Worm (Caenorhabditis elegans) whole organism, L3 larva: ENCODE data around the gene elof-1.
"Not testable (repeated sequence)": the region's sequence is repeated elsewhere in the genome, so short reads cannot be mapped to it uniquely, and the experiment has no call there.

Experiments used
- R02D3.7 ChIP-seq: fragments of 150-350 bp; optimal IDR thresholded peaks from 2 replicates; lab custom pipeline; 2014; ENCODE audit warnings: missing biosample characterization, missing genetic modification characterization
- ZK546.5 ChIP-seq: sonication (generic microtip); optimal IDR thresholded peaks from 2 replicates; lab custom pipeline; 2017; ENCODE audit warnings: missing biosample characterization, missing genetic modification characterization
- aly-2 ChIP-seq: fragments of 150-350 bp; optimal IDR thresholded peaks from 2 replicates; lab custom pipeline; 2014; ENCODE audit warnings: missing biosample characterization, missing genetic modification characterization
- ama-1 ChIP-seq: fragments of 150-350 bp; optimal IDR thresholded peaks from 2 replicates; lab custom pipeline; 2018
- ceh-28 ChIP-seq: fragments of 150-350 bp; optimal IDR thresholded peaks from 2 replicates; lab custom pipeline; 2014; ENCODE audit warnings: missing biosample characterization, missing genetic modification reagents, missing genetic modification characterization
- ceh-82 ChIP-seq: fragments of 150-350 bp; optimal IDR thresholded peaks from 2 replicates; lab custom pipeline; 2014; ENCODE audit warnings: missing biosample characterization, missing genetic modification characterization
- ceh-9 ChIP-seq: sonication (generic microtip); optimal IDR thresholded peaks from 2 replicates; lab custom pipeline; 2018; ENCODE audit warnings: missing biosample characterization, missing genetic modification characterization
- daf-12 ChIP-seq: fragments of 150-350 bp; optimal IDR thresholded peaks from 2 replicates; lab custom pipeline; 2014; ENCODE audit warnings: missing biosample characterization, missing genetic modification reagents, missing genetic modification characterization
- egl-27 ChIP-seq: sonication (generic microtip); optimal IDR thresholded peaks from 4 replicates; lab custom pipeline; 2017; ENCODE audit warnings: missing biosample characterization, missing genetic modification reagents, missing genetic modification characterization
- egl-5 ChIP-seq: fragments of 150-350 bp; optimal IDR thresholded peaks from 2 replicates; lab custom pipeline; 2017; ENCODE audit warnings: missing biosample characterization, missing genetic modification reagents, missing genetic modification characterization, inconsistent platforms
- elt-1 ChIP-seq: fragments of 150-350 bp; optimal IDR thresholded peaks from 2 replicates; lab custom pipeline; 2014; ENCODE audit warnings: missing biosample characterization, missing genetic modification characterization
- elt-2 ChIP-seq: sonication (generic microtip); optimal IDR thresholded peaks from 2 replicates; lab custom pipeline; 2016; ENCODE audit warnings: missing genetic modification reagents, mild to moderate bottlenecking, missing genetic modification characterization, missing compliant biosample characterization
- elt-3 ChIP-seq, 3 experiments: fragments of 150-350 bp in 1 of 3; sonication (generic microtip) in 2 of 3; optimal IDR thresholded peaks; 2 replicates in 2 of 3; 4 replicates in 1 of 3; lab custom pipeline; 2014 to 2017; ENCODE audit warnings: missing biosample characterization in 3 of 3, missing genetic modification characterization in 3 of 3
- eor-1 ChIP-seq, 2 experiments: fragments of 150-350 bp; optimal IDR thresholded peaks; 2 replicates each; lab custom pipeline; 2014 to 2018; ENCODE audit warnings: missing biosample characterization in 2 of 2, missing genetic modification characterization in 2 of 2
- fkh-10 ChIP-seq: sonication (generic microtip); optimal IDR thresholded peaks from 2 replicates; lab custom pipeline; 2017; ENCODE audit warnings: missing biosample characterization, missing genetic modification reagents, missing genetic modification characterization
- fkh-2 ChIP-seq: fragments of 150-350 bp; optimal IDR thresholded peaks from 2 replicates; lab custom pipeline; 2014; ENCODE audit warnings: missing biosample characterization, missing genetic modification reagents, missing genetic modification characterization
- fos-1 ChIP-seq: fragments of 150-350 bp; optimal IDR thresholded peaks from 2 replicates; lab custom pipeline; 2014; ENCODE audit warnings: missing biosample characterization, missing genetic modification characterization
- hmg-11 ChIP-seq: sonication (generic microtip); optimal IDR thresholded peaks from 2 replicates; lab custom pipeline; 2016; ENCODE audit warnings: missing genetic modification characterization, missing compliant biosample characterization
- jun-1 ChIP-seq: fragments of 150-350 bp; optimal IDR thresholded peaks from 2 replicates; lab custom pipeline; 2014; ENCODE audit warnings: missing biosample characterization, missing genetic modification reagents, missing genetic modification characterization
- lin-39 ChIP-seq: fragments of 150-350 bp; optimal IDR thresholded peaks from 2 replicates; lab custom pipeline; 2018; ENCODE audit warnings: missing biosample characterization, missing genetic modification reagents, missing genetic modification characterization
- lsy-12 ChIP-seq: sonication (generic microtip); optimal IDR thresholded peaks from 2 replicates; lab custom pipeline; 2016; ENCODE audit warnings: mild to moderate bottlenecking, missing genetic modification characterization, missing compliant biosample characterization
- mdl-1 ChIP-seq: fragments of 150-350 bp; optimal IDR thresholded peaks from 2 replicates; lab custom pipeline; 2014; ENCODE audit warnings: missing biosample characterization, missing genetic modification characterization
- mml-1 ChIP-seq: fragments of 150-350 bp; sonication (generic microtip); optimal IDR thresholded peaks from 3 replicates; lab custom pipeline; 2014; ENCODE audit warnings: missing biosample characterization, missing genetic modification characterization
- nfya-1 ChIP-seq: sonication (generic microtip); optimal IDR thresholded peaks from 2 replicates; lab custom pipeline; 2017; ENCODE audit warnings: missing genetic modification characterization, mild to moderate bottlenecking, missing compliant biosample characterization, antibody characterized with exemption, moderate library complexity; ENCODE audit not compliant: insufficient read depth
- nhr-11 ChIP-seq: fragments of 150-350 bp; optimal IDR thresholded peaks from 2 replicates; lab custom pipeline; 2014; ENCODE audit warnings: missing biosample characterization, missing genetic modification characterization
- nhr-12 ChIP-seq: fragments of 150-350 bp; optimal IDR thresholded peaks from 2 replicates; lab custom pipeline; 2014; ENCODE audit warnings: missing biosample characterization, missing genetic modification characterization
- nhr-25 ChIP-seq: sonication (generic microtip); optimal IDR thresholded peaks from 2 replicates; lab custom pipeline; 2017; ENCODE audit warnings: missing biosample characterization, missing genetic modification characterization
- nhr-28 ChIP-seq: fragments of 150-350 bp; optimal IDR thresholded peaks from 2 replicates; lab custom pipeline; 2014; ENCODE audit warnings: missing biosample characterization, missing genetic modification characterization
- nhr-67 ChIP-seq: fragments of 150-350 bp; optimal IDR thresholded peaks from 2 replicates; lab custom pipeline; 2014; ENCODE audit warnings: missing biosample characterization, missing genetic modification characterization
- nhr-76 ChIP-seq: fragments of 150-350 bp; sonication (generic microtip); optimal IDR thresholded peaks from 5 replicates; lab custom pipeline; 2014; ENCODE audit warnings: missing biosample characterization, missing genetic modification characterization
- nhr-77 ChIP-seq: fragments of 150-350 bp; optimal IDR thresholded peaks from 2 replicates; lab custom pipeline; 2014; ENCODE audit warnings: missing biosample characterization, missing genetic modification characterization
- sea-2 ChIP-seq: fragments of 150-350 bp; sonication (generic microtip); optimal IDR thresholded peaks from 4 replicates; lab custom pipeline; 2014; ENCODE audit warnings: missing biosample characterization, missing genetic modification reagents, missing genetic modification characterization
- skn-1 ChIP-seq: fragments of 150-350 bp; optimal IDR thresholded peaks from 2 replicates; lab custom pipeline; 2014; ENCODE audit warnings: missing biosample characterization, missing genetic modification characterization
- snpc-4 ChIP-seq: fragments of 150-350 bp; optimal IDR thresholded peaks from 2 replicates; lab custom pipeline; 2014; ENCODE audit warnings: missing biosample characterization, missing genetic modification characterization
- tbx-2 ChIP-seq: sonication (generic microtip); optimal IDR thresholded peaks from 2 replicates; lab custom pipeline; 2016; ENCODE audit warnings: mild to moderate bottlenecking, missing genetic modification characterization, missing compliant biosample characterization
- unc-62 ChIP-seq: fragments of 150-350 bp; sonication (generic microtip); optimal IDR thresholded peaks from 4 replicates; lab custom pipeline; 2014; ENCODE audit warnings: missing biosample characterization, missing genetic modification reagents, missing genetic modification characterization
- ztf-11 ChIP-seq: fragments of 150-350 bp; optimal IDR thresholded peaks from 2 replicates; lab custom pipeline; 2014; ENCODE audit warnings: missing biosample characterization, missing genetic modification characterization
- ztf-4 ChIP-seq: fragments of 150-350 bp; optimal IDR thresholded peaks from 2 replicates; lab custom pipeline; 2014; ENCODE audit warnings: missing biosample characterization, missing genetic modification characterization

Gene elof-1

DNA sequence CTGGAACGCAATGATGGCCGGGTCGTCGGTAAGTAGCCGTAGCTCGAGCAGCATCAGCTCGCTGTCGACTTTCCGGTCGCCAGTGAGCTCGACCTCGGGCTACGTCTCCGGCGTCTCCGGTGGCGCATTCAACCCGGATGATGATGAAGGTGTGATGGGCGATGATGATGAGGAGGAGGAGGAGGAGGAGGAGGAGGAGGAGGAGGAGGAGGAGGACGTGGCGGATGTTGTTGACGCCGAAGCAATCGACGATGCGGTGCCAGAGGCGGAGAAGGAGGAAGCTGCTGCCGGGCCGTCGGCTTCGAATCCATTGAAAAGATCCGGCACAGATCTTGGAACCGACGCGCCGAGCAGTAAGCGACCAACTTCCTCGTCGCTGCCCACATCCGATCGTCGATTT lies 30.3 kb upstream of the elof-1 start:
- no peak for TF ChIP-seq mdl-1
- no peak for TF ChIP-seq ZK546.5 (tag; lab: Kevin White, UChicago)
- no peak for TF ChIP-seq nhr-76 (tag; lab: Kevin White, UChicago)
- no peak for TF ChIP-seq fkh-2 (tag; lab: Kevin White, UChicago)
- TF ChIP-seq nhr-77 (tag; lab: Kevin White, UChicago): no peak
- TF ChIP-seq tbx-2 (tag; lab: Kevin White, UChicago): no peak
- TF ChIP-seq ama-1 (lab: Kevin White, UChicago): no peak
- no peak for TF ChIP-seq fkh-10
- TF ChIP-seq nfya-1 (tag; lab: Kevin White, UChicago): no peak
- TF ChIP-seq elt-2 (tag; lab: Kevin White, UChicago): no peak
- no peak for TF ChIP-seq egl-5
- TF ChIP-seq mml-1 (tag; lab: Kevin White, UChicago): no peak
- TF ChIP-seq fos-1 (tag; lab: Kevin White, UChicago): no peak
- TF ChIP-seq jun-1: no peak

DNA sequence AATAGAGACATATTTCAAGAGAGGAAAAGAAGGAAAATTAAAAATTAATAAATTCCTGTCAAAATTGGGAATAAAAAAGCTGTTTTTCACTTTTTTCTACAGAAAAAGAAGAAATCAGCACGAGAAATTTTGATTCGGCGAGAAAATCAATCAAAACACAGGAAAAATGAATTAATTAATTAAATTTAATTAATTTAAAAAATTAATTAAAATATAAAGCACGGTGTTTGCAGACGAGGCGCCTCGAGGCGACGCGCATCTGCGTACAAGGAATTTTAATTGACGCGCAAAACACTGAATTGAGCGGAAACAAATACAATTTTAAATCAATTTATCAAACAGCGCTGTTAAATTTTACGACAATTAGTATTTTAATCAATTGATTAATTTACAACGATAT lies 28.3 kb upstream of the elof-1 start:
- TF ChIP-seq tbx-2 (tag; lab: Kevin White, UChicago) (no peak), ceh-28 (tag; lab: Kevin White, UChicago) (no peak), elt-1 (no peak), snpc-4 (tag; lab: Kevin White, UChicago) (no peak), nhr-11 (tag; lab: Kevin White, UChicago) (no peak), ZK546.5 (tag; lab: Kevin White, UChicago) (no peak)

DNA sequence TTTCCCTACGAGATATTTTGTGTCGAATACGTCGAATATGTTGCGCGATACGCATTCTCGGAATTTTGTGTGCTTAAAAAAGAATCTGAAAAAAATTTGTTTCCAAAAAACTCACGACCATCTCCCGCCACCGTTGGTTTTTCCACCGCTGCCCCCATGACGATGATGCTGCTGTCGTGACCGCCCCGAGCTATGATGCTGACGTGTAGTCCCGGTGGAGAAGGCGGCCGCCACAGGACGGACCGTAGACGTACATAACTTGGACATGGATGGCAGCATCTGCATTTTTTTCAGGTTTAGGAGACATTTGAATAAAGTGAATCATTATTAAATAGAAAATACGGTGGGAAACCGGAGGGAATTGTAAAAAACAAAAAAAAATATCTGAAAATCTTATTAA lies 5.4 kb upstream of the elof-1 start, which contains the start of gene ddl-3:
Gene ddl-3 (minus strand): TSS at position 289 of the 400 bp plus-strand sequence.
- TF ChIP-seq nhr-28, ZK546.5, daf-12 (tag; lab: Kevin White, UChicago): not testable (repeated sequence)

DNA sequence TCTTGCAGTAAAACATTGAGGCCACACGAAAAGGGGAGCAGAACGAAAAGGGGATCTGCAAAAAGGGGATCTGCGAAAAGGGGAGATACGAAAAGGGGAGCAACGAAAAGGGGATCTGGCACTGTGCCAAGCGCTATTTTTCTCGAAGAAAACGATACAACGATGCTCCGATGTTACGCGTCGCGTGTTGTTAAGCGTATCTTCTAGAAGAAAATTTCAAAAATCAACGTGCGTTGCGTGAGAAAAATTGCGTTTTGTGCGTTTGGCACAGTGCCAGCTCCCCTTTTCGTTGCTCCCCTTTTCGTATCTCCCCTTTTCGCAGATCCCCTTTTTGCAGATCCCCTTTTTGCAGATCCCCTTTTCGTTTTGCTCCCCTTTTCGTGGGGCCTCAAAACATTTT lies 3.3 kb upstream of the elof-1 start, which contains the start of gene Y54G11A.9:
Gene Y54G11A.9 (minus strand): TSS at position 196 of the 400 bp plus-strand sequence.
- not testable (repeated sequence) for TF ChIP-seq nhr-76 (tag; lab: Kevin White, UChicago); daf-12 (tag; lab: Kevin White, UChicago); eor-1 (tag; optimal IDR thresholded peaks at IDR 0.05; lab: Kevin White, UChicago)

DNA sequence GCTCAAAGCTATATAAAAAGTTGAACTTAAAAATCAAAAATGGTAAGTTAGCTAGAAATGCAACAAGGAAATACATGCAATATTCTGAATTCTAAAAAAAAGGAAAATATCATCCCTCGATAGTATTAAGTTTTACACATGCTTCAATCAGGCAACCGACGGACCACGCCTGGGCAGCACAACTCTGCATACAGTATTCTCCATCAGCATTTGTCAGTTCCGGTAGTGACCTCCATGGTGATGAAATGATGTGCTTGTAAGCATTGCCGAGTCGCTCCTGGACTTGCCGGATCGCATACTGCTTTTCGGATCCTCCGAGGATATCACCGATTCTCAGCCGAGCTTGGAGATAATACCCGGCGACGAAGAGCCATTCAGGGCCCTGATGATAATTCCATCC lies 1.2 kb downstream of the elof-1 start:
- TF ChIP-seq skn-1 (tag; lab: Kevin White, UChicago): no peak
- TF ChIP-seq nhr-25 (tag; lab: Kevin White, UChicago): peak; percentile 40
- TF ChIP-seq ama-1 (lab: Kevin White, UChicago): peak; percentile 72
- TF ChIP-seq, all 47 proteins: peak for 2

DNA sequence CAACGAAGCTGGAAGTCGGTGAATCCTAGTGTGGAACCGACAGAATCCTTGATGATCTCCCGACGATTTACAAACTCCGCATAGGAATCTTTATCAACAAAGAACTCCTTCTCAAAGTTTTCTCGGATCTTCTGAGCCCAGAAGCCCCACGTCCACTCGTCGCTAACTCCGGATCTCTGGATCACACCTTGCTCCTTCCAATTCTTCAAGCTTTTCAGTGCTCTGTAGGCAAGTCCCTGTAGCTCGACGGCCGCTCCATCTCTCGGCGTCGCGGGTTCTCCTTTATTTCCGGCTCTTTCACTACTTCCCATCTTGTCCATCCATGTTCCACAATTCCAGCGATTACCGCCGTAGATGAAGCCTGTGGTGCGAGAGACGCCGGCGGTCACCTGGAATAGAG lies 1.8 kb downstream of the elof-1 start:
- TF ChIP-seq mml-1 (tag; lab: Kevin White, UChicago) (no peak), eor-1 (tag; optimal IDR thresholded peaks at IDR 0.05; lab: Kevin White, UChicago) (no peak), ztf-11 (tag; lab: Kevin White, UChicago) (no peak), egl-27 (no peak), fkh-2 (tag; lab: Kevin White, UChicago) (no peak), snpc-4 (tag; lab: Kevin White, UChicago) (no peak), nhr-12 (tag; lab: Kevin White, UChicago) (no peak)

DNA sequence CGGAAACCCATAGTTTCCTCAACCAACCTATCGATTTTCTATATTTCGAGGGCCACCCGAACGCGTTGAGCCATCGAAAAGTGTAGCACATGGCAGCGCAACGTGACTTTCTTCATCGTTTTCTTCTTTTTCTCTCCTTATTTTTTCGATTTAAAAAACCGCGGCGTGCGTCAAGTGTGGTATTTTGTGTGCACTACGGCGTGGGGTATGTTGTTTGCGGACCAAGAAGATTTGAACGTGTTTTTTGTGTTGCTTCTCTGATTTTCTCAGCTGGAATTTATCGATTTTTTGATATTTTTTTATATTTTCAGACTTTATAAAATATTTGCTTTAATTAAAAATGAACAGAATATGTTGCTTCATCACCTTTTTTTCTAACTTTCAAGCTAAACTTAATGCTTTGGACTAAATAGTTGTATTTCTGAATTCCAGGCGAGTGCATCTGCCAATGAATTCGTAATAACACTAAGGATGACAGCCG lies 8.4 kb downstream of the elof-1 start, which contains the start of the genes agl-1 and pfs-2:
Gene agl-1 (minus strand): TSS at position 178 of the 481 bp plus-strand sequence.
Gene pfs-2 (plus strand): TSS at position 431 of the 481 bp plus-strand sequence.
- TF ChIP-seq unc-62 (no peak), ceh-82 (no peak), nfya-1 (tag; lab: Kevin White, UChicago) (peak; percentile 80), ceh-9 (tag; lab: Kevin White, UChicago) (no peak), aly-2 (tag; lab: Kevin White, UChicago) (no peak), hmg-11 (tag; lab: Kevin White, UChicago) (peak; percentile 82), R02D3.7 (peak; percentile 60), nhr-25 (tag; lab: Kevin White, UChicago) (peak; percentile 21), lsy-12 (tag; lab: Kevin White, UChicago) (no peak), nhr-28 (tag; lab: Kevin White, UChicago) (no peak), ceh-28 (tag; lab: Kevin White, UChicago) (peak; percentile 76), egl-5 (no peak), nhr-67 (tag; lab: Kevin White, UChicago) (no peak), tbx-2 (tag; lab: Kevin White, UChicago) (no peak), ztf-4 (no peak), lin-39 (tag; lab: Kevin White, UChicago) (peak; percentile 66), sea-2 (GFP tag; lab: Kevin White, UChicago) (no peak), ztf-11 (tag; lab: Kevin White, UChicago) (no peak), ama-1 (lab: Kevin White, UChicago) (no peak), egl-27 (no peak), nhr-12 (tag; lab: Kevin White, UChicago) (no peak), mml-1 (tag; lab: Kevin White, UChicago) (no peak), elt-3 (tag; optimal IDR thresholded peaks at IDR 0.05; lab: Kevin White, UChicago) (no peak), mdl-1 (peak; percentile 37)
